Fruit fly (Drosophila melanogaster) whole organism, wandering third instar larva: ENCODE measurements around the gene CG31760.

ENCODE experiments used
- Abd-B ChIP-seq: fragments of >200 bp; optimal IDR thresholded peaks from 2 replicates; lab custom pipeline; 2017; ENCODE audit warnings: missing biosample characterization, missing genetic modification characterization
- Dfd ChIP-seq: fragments of >200 bp; optimal IDR thresholded peaks from 2 replicates; lab custom pipeline; 2017; ENCODE audit warnings: missing biosample characterization, missing genetic modification characterization
- OdsH ChIP-seq: fragments of 200-800 bp; sonication (Bioruptor generic); optimal IDR thresholded peaks from 2 replicates; lab custom pipeline; 2016; ENCODE audit warnings: missing biosample characterization, mild to moderate bottlenecking, missing genetic modification characterization
- ey ChIP-seq: fragments of 200-800 bp; sonication (Bioruptor generic); optimal IDR thresholded peaks from 2 replicates; lab custom pipeline; 2016; ENCODE audit warnings: missing biosample characterization, missing genetic modification characterization
- usp ChIP-seq: fragments of >200 bp; optimal IDR thresholded peaks from 2 replicates; lab custom pipeline; 2017; ENCODE audit warnings: missing biosample characterization, missing genetic modification characterization

DNA sequence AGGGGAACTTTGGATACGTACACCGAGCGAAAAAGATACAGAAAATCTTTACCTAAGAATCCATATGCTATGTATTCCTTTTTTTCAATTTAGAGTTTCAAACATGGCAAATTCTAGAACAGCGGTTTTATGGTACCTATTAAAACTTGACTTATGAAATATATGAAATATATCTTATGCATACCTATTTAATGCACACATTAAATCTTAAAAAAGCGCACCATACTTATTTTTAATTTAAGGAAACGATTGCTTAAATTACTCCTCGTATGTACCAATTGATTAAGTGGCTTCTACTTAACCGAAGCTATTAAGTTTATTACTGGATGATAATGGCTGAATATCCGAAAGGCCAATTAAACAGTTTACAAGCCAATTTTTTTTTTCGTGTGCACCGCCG lies 22.6 kb upstream of the CG31760 start:
- no peak for TF ChIP-seq usp
- TF ChIP-seq Abd-B: no peak
- TF ChIP-seq Dfd (GFP tag; lab: Kevin White, UChicago): no peak
- no peak for TF ChIP-seq ey (GFP tag; lab: Kevin White, UChicago)
- no peak for TF ChIP-seq OdsH (GFP tag; lab: Kevin White, UChicago)
